Worm (Caenorhabditis elegans) whole organism, L4/young adult: ENCODE measurements around the gene col-149.

Experiments used
- W03F9.2 ChIP-seq: fragments of 150-350 bp; optimal IDR thresholded peaks from 2 replicates; lab custom pipeline; 2014; ENCODE audit warnings: missing biosample characterization, missing genetic modification characterization
- him-1 ChIP-seq: sonication (generic microtip); optimal IDR thresholded peaks from 2 replicates; lab custom pipeline; 2016; ENCODE audit warnings: missing genotype, missing genetic modification reagents, missing genetic modification characterization, missing compliant biosample characterization

DNA sequence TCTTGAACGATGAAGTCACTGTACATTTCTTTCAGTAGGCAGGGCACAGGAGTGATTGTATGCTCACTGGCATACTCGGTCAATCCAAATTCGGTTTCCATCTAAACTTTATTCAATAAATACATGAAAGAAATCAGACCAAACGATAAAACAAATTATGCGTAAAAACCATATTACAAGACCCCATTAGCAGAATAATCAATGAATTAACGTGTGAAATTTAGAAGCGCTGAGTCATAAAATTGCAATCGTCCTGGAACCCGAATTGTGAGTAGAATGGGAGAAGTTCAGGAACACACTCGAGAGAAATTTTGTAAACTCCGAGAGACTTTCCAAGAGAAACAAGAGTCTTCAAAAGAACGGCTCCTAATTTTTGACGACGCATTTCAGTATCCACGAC is 26.8 kb upstream of the col-149 start, which contains the start of gene B0024.11:
- TF ChIP-seq W03F9.2 (tag; lab: Kevin White, UChicago), result no peak
- no peak for TF ChIP-seq him-1
